Worm (Caenorhabditis elegans) whole organism, young adult: ENCODE measurements around the gene C05D12.2.
A peak's percentile ranks its signal among the peaks of the same experiment; 100 is the strongest.

Experiments
- ama-1 ChIP-seq, 3 experiments: fragments of 150-350 bp in 1 of 3; sonication (generic microtip) in 2 of 3; optimal IDR thresholded peaks; 2 replicates each; lab custom pipeline; 2014 to 2018; ENCODE audit warnings: missing biosample characterization in 2 of 3, missing genetic modification characterization in 2 of 3, missing genetic modification reagents in 2 of 3
- ceh-58 ChIP-seq: fragments of 200-800 bp; sonication (Bioruptor generic); IDR thresholded peaks from 2 replicates; pipeline ENCODE4 v1.3.6; 2022; ENCODE audit warnings: missing genetic modification characterization, missing compliant biosample characterization
- nhr-90 ChIP-seq: sonication (generic microtip); optimal IDR thresholded peaks from 2 replicates; lab custom pipeline; 2016; ENCODE audit warnings: missing genotype, mild to moderate bottlenecking, missing genetic modification characterization, missing compliant biosample characterization
- sea-2 ChIP-seq: fragments of 200-800 bp; sonication (Bioruptor generic); IDR thresholded peaks from 2 replicates; pipeline ENCODE4 v1.3.6; 2022; ENCODE audit warnings: missing genetic modification characterization, missing compliant biosample characterization
- zfh-2 ChIP-seq: fragments of 200-800 bp; sonication (Bioruptor generic); conservative IDR thresholded peaks from 2 replicates; pipeline ENCODE4 v1.3.6; 2022; ENCODE audit warnings: missing genetic modification reagents, missing genetic modification characterization, missing compliant biosample characterization

- TF ChIP-seq sea-2 (GFP tag; lab: Robert Waterston, UW): no peak
- peak; percentile 72 for TF ChIP-seq zfh-2 (GFP tag; lab: Robert Waterston, UW)
- TF ChIP-seq ceh-58 (GFP tag; lab: Robert Waterston, UW): no peak
- no peak for TF ChIP-seq ama-1 (optimal IDR thresholded peaks at IDR 0.05; lab: Kevin White, UChicago)
- no peak for TF ChIP-seq ama-1 (GFP tag; optimal IDR thresholded peaks at IDR 0.05; lab: Kevin White, UChicago)
- no peak for TF ChIP-seq nhr-90 (tag; lab: Kevin White, UChicago)
Measured at ce11 chrII:11393787-11394186, 24.3 kb upstream of the C05D12.2 start.
